Worm (Caenorhabditis elegans): ENCODE measurements around the gene vps-29.

DNA sequence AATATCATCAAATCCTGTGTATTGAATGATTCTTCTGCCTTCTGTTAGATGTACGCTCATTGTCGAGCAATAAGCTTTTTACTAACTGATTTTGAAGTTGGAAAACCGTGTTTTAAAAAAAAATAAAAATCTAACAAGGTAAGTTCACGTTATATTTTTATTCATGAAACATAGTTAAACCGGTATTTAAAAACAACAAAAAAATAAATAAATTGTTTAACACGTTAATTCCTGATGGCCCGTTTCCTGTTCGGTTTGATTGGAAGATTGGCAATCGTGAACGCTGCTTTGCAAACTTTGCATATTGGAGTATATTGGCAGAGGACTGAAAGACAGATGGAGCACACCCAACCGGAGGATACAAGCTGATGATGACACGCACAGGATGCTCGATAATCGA lies 6.0 kb upstream of the vps-29 start, which contains the start of gene ZK1128.3:
- TF ChIP-seq nhr-11 (tag; optimal IDR thresholded peaks at IDR 0.05) = no peak
- no peak for TF ChIP-seq dve-1 (tag; optimal IDR thresholded peaks at IDR 0.05)
- no peak for TF ChIP-seq K09A11.1 (tag; optimal IDR thresholded peaks at IDR 0.05; ENCODE audit: insufficient read depth)
- no peak for TF ChIP-seq ama-1 (optimal IDR thresholded peaks at IDR 0.05)
- no peak for TF ChIP-seq lim-6 (tag; optimal IDR thresholded peaks at IDR 0.05)
- TF ChIP-seq pha-4 (tag; optimal IDR thresholded peaks at IDR 0.05) = no peak
- no peak for TF ChIP-seq elt-4 (tag; optimal IDR thresholded peaks at IDR 0.05)
- TF ChIP-seq unc-86 (tag; optimal IDR thresholded peaks at IDR 0.05) = no peak
- TF ChIP-seq ceh-14 (tag; optimal IDR thresholded peaks at IDR 0.05) = no peak
- TF ChIP-seq ceh-22 (tag; optimal IDR thresholded peaks at IDR 0.05) = no peak
- TF ChIP-seq zip-5 (tag; optimal IDR thresholded peaks at IDR 0.05) = no peak
- no peak for TF ChIP-seq elt-2 (tag; optimal IDR thresholded peaks at IDR 0.05)
- no peak for TF ChIP-seq tbx-2 (tag; optimal IDR thresholded peaks at IDR 0.05)

Data from whole organism, late embryonic.